Fruit fly (Drosophila melanogaster) whole organism, embryonic: ENCODE results near the gene Cdc42.

Source experiments
- CG10147 ChIP-seq: fragments of 200-800 bp; sonication (Bioruptor generic); optimal IDR thresholded peaks from 2 replicates; lab custom pipeline; 2019; ENCODE audit warnings: missing biosample characterization, mild to moderate bottlenecking, missing genetic modification characterization, moderate library complexity
- CG10431 ChIP-seq: fragments of 200-800 bp; sonication (Bioruptor generic); optimal IDR thresholded peaks from 3 replicates; lab custom pipeline; 2018; ENCODE audit warnings: missing biosample characterization, mild to moderate bottlenecking, missing genetic modification characterization
- CG10565 ChIP-seq: fragments of 200-800 bp; sonication (Bioruptor generic); optimal IDR thresholded peaks from 3 replicates; lab custom pipeline; 2016; ENCODE audit warnings: missing biosample characterization, mild to moderate bottlenecking, missing genetic modification characterization
- CG10654 ChIP-seq: fragments of 200-800 bp; sonication (Bioruptor generic); optimal IDR thresholded peaks from 2 replicates; lab custom pipeline; 2016; ENCODE audit warnings: missing biosample characterization, missing genetic modification characterization
- CG11456 ChIP-seq: fragments of 200-800 bp; sonication (Bioruptor generic); IDR thresholded peaks from 3 replicates; pipeline ENCODE4 v1.3.6; 2022; ENCODE audit warnings: missing biosample characterization, missing genetic modification characterization
- CG15514 ChIP-seq: fragments of 200-800 bp; sonication (Bioruptor generic); optimal IDR thresholded peaks from 3 replicates; lab custom pipeline; 2017; ENCODE audit warnings: missing biosample characterization, missing genetic modification characterization, mild to moderate bottlenecking, moderate library complexity, missing genetic modification reagents
- CG1602 ChIP-seq: fragments of 200-800 bp; sonication (Bioruptor generic); optimal IDR thresholded peaks from 3 replicates; lab custom pipeline; 2016; ENCODE audit warnings: missing biosample characterization, missing genetic modification characterization
- CG1647 ChIP-seq: fragments of 200-800 bp; sonication (Bioruptor generic); optimal IDR thresholded peaks from 3 replicates; lab custom pipeline; 2016; ENCODE audit warnings: missing biosample characterization, missing genetic modification characterization
- CG16863 ChIP-seq: fragments of 200-800 bp; sonication (Bioruptor generic); optimal IDR thresholded peaks from 3 replicates; lab custom pipeline; 2016; ENCODE audit warnings: missing biosample characterization, missing genetic modification characterization
- CG2116 ChIP-seq: fragments of 200-800 bp; sonication (Bioruptor generic); optimal IDR thresholded peaks from 3 replicates; lab custom pipeline; 2018; ENCODE audit warnings: missing biosample characterization, mild to moderate bottlenecking, missing genetic modification characterization
- CG32772 ChIP-seq: fragments of 200-800 bp; sonication (Bioruptor generic); IDR thresholded peaks from 2 replicates; pipeline ENCODE4 v1.3.6; 2022; ENCODE audit warnings: missing biosample characterization, missing genetic modification characterization
- CG3407 ChIP-seq: fragments of 200-800 bp; sonication (Bioruptor generic); optimal IDR thresholded peaks from 2 replicates; lab custom pipeline; 2018; ENCODE audit warnings: missing biosample characterization, mild to moderate bottlenecking, missing genetic modification characterization
- CG6854 ChIP-seq: fragments of 200-800 bp; sonication (Bioruptor generic); optimal IDR thresholded peaks from 3 replicates; lab custom pipeline; 2017; ENCODE audit warnings: missing biosample characterization, mild to moderate bottlenecking, missing genetic modification characterization
- CG8359 ChIP-seq: fragments of 200-800 bp; sonication (Bioruptor generic); optimal IDR thresholded peaks from 2 replicates; lab custom pipeline; 2017; ENCODE audit warnings: missing biosample characterization, mild to moderate bottlenecking, missing genetic modification characterization, borderline replicate concordance
- CG8924 ChIP-seq: fragments of 200-800 bp; optimal IDR thresholded peaks from 3 replicates; lab custom pipeline; 2019; ENCODE audit warnings: missing biosample characterization, mild to moderate bottlenecking, missing genetic modification characterization, moderate library complexity
- CG9817 ChIP-seq: fragments of 200-800 bp; sonication (Bioruptor generic); optimal IDR thresholded peaks from 2 replicates; lab custom pipeline; 2018; ENCODE audit warnings: missing biosample characterization, mild to moderate bottlenecking, missing genetic modification characterization, moderate library complexity
- CHES-1-like ChIP-seq: fragments of 200-800 bp; sonication (Bioruptor generic); optimal IDR thresholded peaks from 2 replicates; lab custom pipeline; 2016; ENCODE audit warnings: missing biosample characterization, missing genetic modification characterization
- ERR ChIP-seq: fragments of 200-800 bp; sonication (Bioruptor generic); optimal IDR thresholded peaks from 2 replicates; lab custom pipeline; 2016; ENCODE audit warnings: missing biosample characterization, missing genetic modification characterization
- Gug ChIP-seq: fragments of 200-800 bp; sonication (Bioruptor generic); IDR thresholded peaks from 4 replicates; pipeline ENCODE4 v1.3.6; 2022; ENCODE audit warnings: missing biosample characterization, missing genetic modification characterization
- HLH3B ChIP-seq: fragments of 200-800 bp; sonication (Bioruptor generic); IDR thresholded peaks from 2 replicates; pipeline ENCODE4 v1.3.6; 2022; ENCODE audit warnings: missing biosample characterization, missing genetic modification characterization
- HLH54F ChIP-seq: fragments of 200-800 bp; sonication (Bioruptor generic); optimal IDR thresholded peaks from 3 replicates; lab custom pipeline; 2016; ENCODE audit warnings: missing biosample characterization, missing genetic modification characterization
- HmgZ ChIP-seq: fragments of 200-800 bp; sonication (Bioruptor generic); optimal IDR thresholded peaks from 2 replicates; lab custom pipeline; 2018; ENCODE audit warnings: missing biosample characterization, mild to moderate bottlenecking, missing genetic modification characterization
- Hmr ChIP-seq: fragments of 200-800 bp; sonication (Bioruptor generic); optimal IDR thresholded peaks from 3 replicates; lab custom pipeline; 2017; ENCODE audit warnings: mild to moderate bottlenecking, missing biosample characterization, missing genetic modification reagents, missing genetic modification characterization
- Hr78 ChIP-seq, 2 experiments: fragments of 200-800 bp in 1 of 2; fragments of >200 bp in 1 of 2; sonication (Bioruptor generic) in 1 of 2; optimal IDR thresholded peaks; 2 replicates each; lab custom pipeline; 2017 to 2019; ENCODE audit warnings: missing biosample characterization in 2 of 2, missing genetic modification characterization in 2 of 2, mild to moderate bottlenecking in 1 of 2, moderate library complexity in 1 of 2
- Meics ChIP-seq: fragments of 200-800 bp; sonication (Bioruptor generic); optimal IDR thresholded peaks from 2 replicates; lab custom pipeline; 2017; ENCODE audit warnings: missing biosample characterization, mild to moderate bottlenecking, missing genetic modification characterization
- Myb ChIP-seq: fragments of 200-800 bp; sonication (Bioruptor generic); optimal IDR thresholded peaks from 2 replicates; lab custom pipeline; 2016; ENCODE audit warnings: missing biosample characterization, missing genetic modification characterization
- Pdp1 ChIP-seq, 2 experiments: fragments of 200-800 bp; sonication (Bioruptor generic); optimal IDR thresholded peaks; 3 replicates each; lab custom pipeline; 2016; ENCODE audit warnings: missing biosample characterization in 2 of 2, missing genetic modification characterization in 2 of 2, mild to moderate bottlenecking in 1 of 2, moderate library complexity in 1 of 2
- Poxn ChIP-seq: fragments of 200-800 bp; sonication (Bioruptor generic); IDR thresholded peaks from 2 replicates; pipeline ENCODE4 v1.3.6; 2022; ENCODE audit warnings: missing biosample characterization, missing genetic modification characterization
- ara ChIP-seq: fragments of 200-800 bp; sonication (Bioruptor generic); IDR thresholded peaks from 2 replicates; pipeline ENCODE4 v1.3.6; 2022; ENCODE audit warnings: missing biosample characterization, missing genetic modification characterization
- bbx ChIP-seq: fragments of 200-800 bp; sonication (Bioruptor generic); IDR thresholded peaks from 2 replicates; pipeline ENCODE4 v1.3.6; 2022; ENCODE audit warnings: missing biosample characterization, missing genetic modification characterization; ENCODE audit not compliant: partially characterized antibody
- cad ChIP-seq: fragments of >200 bp; optimal IDR thresholded peaks from 2 replicates; lab custom pipeline; 2017; ENCODE audit warnings: missing biosample characterization, missing genetic modification characterization
- cg ChIP-seq: fragments of 200-800 bp; sonication (Bioruptor generic); optimal IDR thresholded peaks from 3 replicates; lab custom pipeline; 2019; ENCODE audit warnings: missing biosample characterization, mild to moderate bottlenecking, missing genetic modification characterization, moderate library complexity
- chif ChIP-seq, 2 experiments: fragments of 200-800 bp; sonication (Bioruptor generic); optimal IDR thresholded peaks; 3 replicates each; lab custom pipeline; 2016; ENCODE audit warnings: missing biosample characterization in 2 of 2, missing genetic modification characterization in 2 of 2
- dm ChIP-seq: fragments of 200-800 bp; sonication (Bioruptor generic); optimal IDR thresholded peaks from 3 replicates; lab custom pipeline; 2016; ENCODE audit warnings: missing biosample characterization, missing genetic modification characterization
- dmrt11E ChIP-seq: fragments of 200-800 bp; sonication (Bioruptor generic); optimal IDR thresholded peaks from 3 replicates; lab custom pipeline; 2018; ENCODE audit warnings: missing biosample characterization, mild to moderate bottlenecking, missing genetic modification characterization, moderate library complexity
- ems ChIP-seq: fragments of 200-800 bp; sonication (Bioruptor generic); optimal IDR thresholded peaks from 3 replicates; lab custom pipeline; 2016; ENCODE audit warnings: missing biosample characterization, missing genetic modification characterization
- eyg ChIP-seq: fragments of 200-800 bp; sonication (Bioruptor generic); optimal IDR thresholded peaks from 3 replicates; lab custom pipeline; 2016; ENCODE audit warnings: missing biosample characterization, missing genetic modification characterization
- gem ChIP-seq: fragments of 200-800 bp; sonication (Bioruptor generic); optimal IDR thresholded peaks from 2 replicates; lab custom pipeline; 2019; ENCODE audit warnings: missing biosample characterization, mild to moderate bottlenecking, missing genetic modification characterization, moderate library complexity
- gfzf ChIP-seq: fragments of 200-800 bp; sonication (Bioruptor generic); optimal IDR thresholded peaks from 2 replicates; lab custom pipeline; 2016; ENCODE audit warnings: missing biosample characterization, mild to moderate bottlenecking, missing genetic modification characterization, moderate library complexity
- grau ChIP-seq: fragments of 200-800 bp; optimal IDR thresholded peaks from 3 replicates; lab custom pipeline; 2019; ENCODE audit warnings: missing biosample characterization, mild to moderate bottlenecking, missing genetic modification characterization, moderate library complexity
- ham ChIP-seq: fragments of 200-800 bp; sonication (Bioruptor generic); IDR thresholded peaks from 2 replicates; pipeline ENCODE4 v1.3.6; 2022; ENCODE audit warnings: missing biosample characterization, missing genetic modification characterization
- insv ChIP-seq, 2 experiments: fragments of 200-800 bp; sonication (Bioruptor generic); optimal IDR thresholded peaks; 3 replicates each; lab custom pipeline; 2016 to 2018; ENCODE audit warnings: missing biosample characterization in 2 of 2, missing genetic modification characterization in 2 of 2
- lola ChIP-seq, 3 experiments: fragments of >200 bp in 2 of 3; fragments of 200-800 bp in 1 of 3; sonication (Bioruptor generic) in 1 of 3; optimal IDR thresholded peaks; 2 replicates each; lab custom pipeline; 2017 to 2019; ENCODE audit warnings: missing biosample characterization in 3 of 3, missing genetic modification characterization in 3 of 3, mild to moderate bottlenecking in 1 of 3, moderate library complexity in 1 of 3
- p53 ChIP-seq: fragments of 200-800 bp; sonication (Bioruptor generic); optimal IDR thresholded peaks from 2 replicates; lab custom pipeline; 2016; ENCODE audit warnings: missing biosample characterization, missing genetic modification characterization
- pan ChIP-seq, 4 experiments: fragments of >200 bp in 3 of 4; fragments of 200-800 bp in 1 of 4; sonication (Bioruptor generic) in 1 of 4; optimal IDR thresholded peaks in 3 of 4; IDR thresholded peaks in 1 of 4; 2 replicates each; pipeline versions ENCODE4 v1.3.6 to Lab custom; 2017 to 2022; ENCODE audit warnings: missing biosample characterization in 2 of 4, missing genetic modification characterization in 2 of 4, mixed read lengths in 1 of 4
- pum ChIP-seq: fragments of 200-800 bp; sonication (Bioruptor generic); optimal IDR thresholded peaks from 2 replicates; lab custom pipeline; 2016; ENCODE audit warnings: missing biosample characterization, missing genetic modification characterization
- sob ChIP-seq: fragments of 200-800 bp; sonication (Bioruptor generic); IDR thresholded peaks from 2 replicates; pipeline ENCODE4 v1.3.6; 2022; ENCODE audit warnings: missing biosample characterization, missing genetic modification characterization
- tx ChIP-seq: fragments of 200-800 bp; sonication (Bioruptor generic); optimal IDR thresholded peaks from 2 replicates; lab custom pipeline; 2016; ENCODE audit warnings: missing biosample characterization, missing genetic modification characterization

Gene Cdc42

dm6 chrX:19651757-19652419 lies 45.0 kb upstream of the Cdc42 start, which contains the start of the genes Ranbp21 and Elys (continued):
- TF ChIP-seq Gug (GFP tag; lab: Robert Waterston, UW): peak; percentile 69; the same call in 3 of the 4 replicates
- peak; percentile 52 for TF ChIP-seq chif (GFP tag; optimal IDR thresholded peaks at IDR 0.05; lab: Kevin White, UChicago)
- TF ChIP-seq gfzf: peak; percentile 28
- TF ChIP-seq lola (GFP tag; optimal IDR thresholded peaks at IDR 0.05; lab: Kevin White, UChicago): peak in 1 of 3 experiments; percentile 51
- no peak for TF ChIP-seq Hmr
- TF ChIP-seq CG8924 (tag; lab: Kevin White, UChicago): peak; percentile 21
- 0 out of 2 replicates have a peak, but pooled peaks have one; percentile 12 for TF ChIP-seq bbx (GFP tag; lab: Robert Waterston, UW)
- no peak for TF ChIP-seq Hr78 (GFP tag; optimal IDR thresholded peaks at IDR 0.05; lab: Kevin White, UChicago)
- peak; percentile 25; the same call in 1 of the 2 replicates for TF ChIP-seq HLH3B (GFP tag; lab: Robert Waterston, UW)
- peak; percentile 68 for TF ChIP-seq CG32772 (GFP tag; lab: Robert Waterston, UW)
- no peak for TF ChIP-seq gem
- TF ChIP-seq CG1647 (GFP tag; lab: Kevin White, UChicago): peak; percentile 42
- no peak for TF ChIP-seq pan (optimal IDR thresholded peaks at IDR 0.05; lab: Kevin White, UChicago)
- peak in 1 of 2 experiments; percentile 68 for TF ChIP-seq pan (GFP tag; optimal IDR thresholded peaks at IDR 0.05 in 1 of 2, IDR thresholded peaks at IDR 0.05 in 1 of 2)
- TF ChIP-seq CHES-1-like (GFP tag; lab: Kevin White, UChicago): peak; percentile 82
- TF ChIP-seq ara (GFP tag; lab: Robert Waterston, UW): peak; percentile 62
- no peak for TF ChIP-seq Poxn (GFP tag; lab: Robert Waterston, UW)
- TF ChIP-seq eyg (GFP tag; lab: Kevin White, UChicago): peak; percentile 15
- no peak for TF ChIP-seq CG10565 (GFP tag; lab: Kevin White, UChicago)
- peak; percentile 41; the same call in 1 of the 2 replicates for TF ChIP-seq sob (GFP tag; lab: Robert Waterston, UW)
- TF ChIP-seq pum: peak; percentile 76
- peak; percentile 58 for TF ChIP-seq tx (GFP tag; lab: Kevin White, UChicago)
- TF ChIP-seq insv (GFP tag; optimal IDR thresholded peaks at IDR 0.05; lab: Kevin White, UChicago): peak in 1 of 2 experiments; percentile 28
- TF ChIP-seq CG3407: no peak
- no peak for TF ChIP-seq CG8359 (GFP tag; lab: Kevin White, UChicago)
- peak; percentile 44 to 61 for TF ChIP-seq Pdp1 (GFP tag; optimal IDR thresholded peaks at IDR 0.05; lab: Kevin White, UChicago)
- no peak for TF ChIP-seq CG10147 (GFP tag; lab: Kevin White, UChicago)
- TF ChIP-seq cad (GFP tag; lab: Kevin White, UChicago): no peak
- peak; percentile 13 for TF ChIP-seq CG15514
- TF ChIP-seq grau: peak; percentile 40
- peak; percentile 50 for TF ChIP-seq CG1602 (GFP tag; lab: Kevin White, UChicago)
- TF ChIP-seq dm (GFP tag; lab: Kevin White, UChicago): peak; percentile 86
- peak; percentile 55; the same call in 1 of the 3 replicates for TF ChIP-seq CG11456
- peak; percentile 40 for TF ChIP-seq CG2116 (GFP tag; lab: Kevin White, UChicago)
- peak; percentile 61 for TF ChIP-seq ems (GFP tag; lab: Kevin White, UChicago)
- TF ChIP-seq CG9817: peak; percentile 50
- no peak for TF ChIP-seq ERR (GFP tag; lab: Kevin White, UChicago)
- no peak for TF ChIP-seq CG10654 (GFP tag; lab: Kevin White, UChicago)
- peak; percentile 45 for TF ChIP-seq dmrt11E
- TF ChIP-seq Meics (GFP tag; lab: Kevin White, UChicago): no peak
- TF ChIP-seq CG16863 (GFP tag; lab: Kevin White, UChicago): peak; percentile 56
- TF ChIP-seq ham: no peak
- TF ChIP-seq p53: peak; percentile 35
- no peak for TF ChIP-seq CG10431 (GFP tag; lab: Kevin White, UChicago)
- peak; percentile 76 for TF ChIP-seq HLH54F
- peak; percentile 94 for TF ChIP-seq Myb (GFP tag; lab: Kevin White, UChicago)
- TF ChIP-seq CG6854 (GFP tag; lab: Kevin White, UChicago): no peak
- TF ChIP-seq cg: peak; percentile 69
- peak; percentile 28 for TF ChIP-seq HmgZ (tag; lab: Kevin White, UChicago)
